Fruit fly (Drosophila melanogaster): ENCODE results near the gene Syt12.

DNA sequence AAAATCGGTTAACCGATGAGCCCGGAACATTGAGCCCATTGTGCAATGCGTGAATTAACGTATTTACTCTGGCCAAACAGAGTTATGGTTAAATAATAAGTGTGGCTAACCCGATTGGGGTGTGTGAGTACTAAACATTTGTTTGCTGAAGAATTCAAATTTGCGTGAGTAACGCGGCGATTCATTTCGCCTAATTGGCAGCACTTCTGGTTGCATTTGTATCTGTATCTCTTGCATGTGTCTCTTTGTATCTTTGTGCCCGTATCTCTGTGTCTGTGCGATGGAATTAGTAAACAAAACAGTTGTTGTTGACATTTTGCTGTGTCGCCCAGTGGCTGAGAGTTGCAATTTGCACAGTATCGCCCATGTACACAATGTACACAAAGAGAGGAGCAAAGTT lies 51.8 kb downstream of the Syt12 start:
- TF ChIP-seq ttk (optimal IDR thresholded peaks at IDR 0.05) (no peak), h (optimal IDR thresholded peaks at IDR 0.05) (no peak), Myc (optimal IDR thresholded peaks at IDR 0.05) (no peak), psq (optimal IDR thresholded peaks at IDR 0.05) (no peak), insv (optimal IDR thresholded peaks at IDR 0.05) (no peak), Sin3A (optimal IDR thresholded peaks at IDR 0.05) (no peak)

Measured in Kc167 (cell line).